Fruit fly (Drosophila melanogaster) whole organism, embryonic: ENCODE data around the gene PCID2.
A peak's percentile ranks its signal among the peaks of the same experiment; 100 is the strongest.

ENCODE experiments used
- CG13775 ChIP-seq: fragments of 200-800 bp; sonication (Bioruptor generic); optimal IDR thresholded peaks from 3 replicates; lab custom pipeline; 2017; ENCODE audit warnings: missing biosample characterization, mild to moderate bottlenecking, missing genetic modification characterization
- CG1603 ChIP-seq: fragments of 200-800 bp; sonication (Bioruptor generic); optimal IDR thresholded peaks from 2 replicates; lab custom pipeline; 2019; ENCODE audit warnings: missing biosample characterization, mild to moderate bottlenecking, missing genetic modification characterization, moderate library complexity
- CG5180 ChIP-seq: fragments of 200-800 bp; sonication (Bioruptor generic); optimal IDR thresholded peaks from 3 replicates; lab custom pipeline; 2017; ENCODE audit warnings: missing biosample characterization, missing genetic modification characterization, mild to moderate bottlenecking, moderate library complexity, missing genetic modification reagents
- CG7556 ChIP-seq: fragments of 200-800 bp; sonication (Bioruptor generic); optimal IDR thresholded peaks from 2 replicates; lab custom pipeline; 2017; ENCODE audit warnings: missing biosample characterization, mild to moderate bottlenecking, missing genetic modification characterization
- CG8478 ChIP-seq: fragments of >200 bp; optimal IDR thresholded peaks from 2 replicates; lab custom pipeline; 2018
- ab ChIP-seq: fragments of 200-800 bp; sonication (Bioruptor generic); optimal IDR thresholded peaks from 2 replicates; lab custom pipeline; 2016; ENCODE audit warnings: missing biosample characterization, missing genetic modification characterization
- eyg ChIP-seq: fragments of 200-800 bp; sonication (Bioruptor generic); optimal IDR thresholded peaks from 3 replicates; lab custom pipeline; 2016; ENCODE audit warnings: missing biosample characterization, missing genetic modification characterization
- lola ChIP-seq, 3 experiments: fragments of >200 bp in 2 of 3; fragments of 200-800 bp in 1 of 3; sonication (Bioruptor generic) in 1 of 3; optimal IDR thresholded peaks; 2 replicates each; lab custom pipeline; 2017 to 2019; ENCODE audit warnings: missing biosample characterization in 3 of 3, missing genetic modification characterization in 3 of 3, mild to moderate bottlenecking in 1 of 3, moderate library complexity in 1 of 3

DNA sequence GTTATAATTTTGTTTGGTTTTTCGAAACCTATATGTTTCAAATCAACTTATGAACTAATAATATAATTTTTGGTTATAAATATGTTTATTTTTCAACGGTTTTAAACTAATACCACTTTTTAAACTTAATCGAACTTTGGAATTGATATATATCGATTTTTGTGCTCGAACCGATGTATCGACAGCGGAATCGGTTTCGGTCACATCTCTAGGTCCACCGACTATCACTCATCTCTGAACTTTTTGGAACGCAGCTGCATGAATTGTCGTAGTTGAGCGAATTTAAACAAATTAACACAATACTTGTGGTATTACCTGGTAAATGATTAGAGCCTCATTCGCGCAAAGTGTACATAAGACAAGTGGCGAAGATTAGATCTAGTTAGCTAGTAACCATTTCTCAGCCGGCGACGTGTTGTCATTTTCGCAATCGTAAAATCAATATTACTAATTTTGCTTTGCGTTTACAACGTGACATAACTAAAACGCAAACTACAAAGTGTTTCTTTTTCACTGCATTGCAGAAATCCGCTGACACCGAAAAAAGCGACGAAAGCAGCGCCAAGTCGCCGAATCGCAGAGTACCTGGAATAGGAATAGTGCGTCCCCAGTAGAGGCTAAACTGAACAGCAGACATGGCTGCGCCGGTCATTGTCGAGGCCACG is 1.7 kb downstream of the PCID2 start, which contains the start of gene Apt1:
- TF ChIP-seq eyg (GFP tag; lab: Kevin White, UChicago) (no peak), CG13775 (GFP tag; lab: Kevin White, UChicago) (no peak), CG7556 (GFP tag; lab: Kevin White, UChicago) (no peak), CG1603 (tag; lab: Kevin White, UChicago) (peak; percentile 43), CG8478 (no peak), CG5180 (GFP tag; lab: Kevin White, UChicago) (no peak), lola (GFP tag; optimal IDR thresholded peaks at IDR 0.05; lab: Kevin White, UChicago) (no peak), ab (GFP tag; lab: Kevin White, UChicago) (no peak)
